Worm (Caenorhabditis elegans) whole organism, L2 larva: Measurements from ENCODE around the gene W03H9.1.

Experiments used
- C34F6.9 ChIP-seq: fragments of 150-350 bp; optimal IDR thresholded peaks from 2 replicates; lab custom pipeline; 2014; ENCODE audit warnings: missing biosample characterization, missing genetic modification characterization
- F13H6.1 ChIP-seq: sonication (generic microtip); optimal IDR thresholded peaks from 2 replicates; lab custom pipeline; 2016; ENCODE audit warnings: missing genetic modification characterization, missing compliant biosample characterization
- R02D3.7 ChIP-seq: fragments of 150-350 bp; optimal IDR thresholded peaks from 2 replicates; lab custom pipeline; 2014; ENCODE audit warnings: missing biosample characterization, missing genetic modification characterization
- Y55F3AM.14 ChIP-seq: fragments of 200-800 bp; sonication (Bioruptor generic); optimal IDR thresholded peaks from 2 replicates; lab custom pipeline; 2018; ENCODE audit warnings: mild to moderate bottlenecking, missing genetic modification characterization, missing compliant biosample characterization
- ZK546.5 ChIP-seq: sonication (generic microtip); optimal IDR thresholded peaks from 2 replicates; lab custom pipeline; 2017; ENCODE audit warnings: missing biosample characterization, missing genetic modification characterization
- alr-1 ChIP-seq: fragments of 150-350 bp; optimal IDR thresholded peaks from 2 replicates; lab custom pipeline; 2014; ENCODE audit warnings: missing biosample characterization, missing genetic modification characterization
- aly-2 ChIP-seq: fragments of 150-350 bp; optimal IDR thresholded peaks from 2 replicates; lab custom pipeline; 2014; ENCODE audit warnings: missing biosample characterization, missing genetic modification characterization
- ama-1 ChIP-seq: fragments of 150-350 bp; optimal IDR thresholded peaks from 2 replicates; lab custom pipeline; 2018; ENCODE audit warnings: inconsistent platforms
- ceh-82 ChIP-seq: fragments of 150-350 bp; optimal IDR thresholded peaks from 2 replicates; lab custom pipeline; 2014; ENCODE audit warnings: missing biosample characterization, missing genetic modification characterization
- crh-2 ChIP-seq: sonication (generic microtip); optimal IDR thresholded peaks from 2 replicates; lab custom pipeline; 2017; ENCODE audit warnings: missing biosample characterization, missing genetic modification characterization
- dmd-4 ChIP-seq: sonication (generic microtip); optimal IDR thresholded peaks from 2 replicates; lab custom pipeline; 2017; ENCODE audit warnings: missing biosample characterization, missing genetic modification characterization
- egl-27 ChIP-seq: sonication (generic microtip); optimal IDR thresholded peaks from 3 replicates; lab custom pipeline; 2017; ENCODE audit warnings: missing biosample characterization, missing genetic modification reagents, missing genetic modification characterization
- elt-1 ChIP-seq: fragments of 150-350 bp; optimal IDR thresholded peaks from 2 replicates; lab custom pipeline; 2014; ENCODE audit warnings: missing biosample characterization, missing genetic modification characterization
- gmeb-1 ChIP-seq: fragments of 150-350 bp; optimal IDR thresholded peaks from 2 replicates; lab custom pipeline; 2014; ENCODE audit warnings: missing biosample characterization, missing genetic modification characterization
- lin-11 ChIP-seq: fragments of 150-350 bp; sonication (generic microtip); optimal IDR thresholded peaks from 2 replicates; lab custom pipeline; 2014; ENCODE audit warnings: missing biosample characterization, missing genetic modification characterization, inconsistent platforms, mixed read lengths
- lin-13 ChIP-seq: fragments of 150-350 bp; optimal IDR thresholded peaks from 2 replicates; lab custom pipeline; 2014; ENCODE audit warnings: missing biosample characterization, missing genetic modification reagents, missing genetic modification characterization
- lsy-2 ChIP-seq, 2 experiments: fragments of 150-350 bp in 1 of 2; sonication (generic microtip) in 1 of 2; optimal IDR thresholded peaks; 2 replicates each; lab custom pipeline; 2014 to 2017; ENCODE audit warnings: missing biosample characterization in 2 of 2, missing genetic modification characterization in 2 of 2
- mbf-1 ChIP-seq: sonication (generic microtip); optimal IDR thresholded peaks from 2 replicates; lab custom pipeline; 2017; ENCODE audit warnings: missing biosample characterization, missing genetic modification characterization
- mdl-1 ChIP-seq, 2 experiments: fragments of 150-350 bp in 1 of 2; sonication (generic microtip) in 1 of 2; optimal IDR thresholded peaks; 2 replicates each; lab custom pipeline; 2017; ENCODE audit warnings: missing biosample characterization in 2 of 2, missing genetic modification characterization in 2 of 2
- nhr-10 ChIP-seq: sonication (generic microtip); optimal IDR thresholded peaks from 2 replicates; lab custom pipeline; 2017; ENCODE audit warnings: missing biosample characterization, missing genetic modification characterization
- nhr-11 ChIP-seq: fragments of 150-350 bp; optimal IDR thresholded peaks from 2 replicates; lab custom pipeline; 2014; ENCODE audit warnings: missing biosample characterization, missing genetic modification characterization
- nhr-129 ChIP-seq: fragments of 150-350 bp; optimal IDR thresholded peaks from 2 replicates; lab custom pipeline; 2014; ENCODE audit warnings: missing biosample characterization, missing genetic modification characterization
- nhr-21 ChIP-seq: fragments of 150-350 bp; optimal IDR thresholded peaks from 2 replicates; lab custom pipeline; 2014; ENCODE audit warnings: missing biosample characterization, missing genetic modification characterization
- nhr-23 ChIP-seq: fragments of 150-350 bp; optimal IDR thresholded peaks from 2 replicates; lab custom pipeline; 2014; ENCODE audit warnings: missing biosample characterization, missing genetic modification reagents, missing genetic modification characterization
- nhr-237 ChIP-seq: fragments of 150-350 bp; optimal IDR thresholded peaks from 2 replicates; lab custom pipeline; 2014; ENCODE audit warnings: missing biosample characterization, missing genetic modification characterization
- nhr-25 ChIP-seq: fragments of 150-350 bp; sonication (generic microtip); optimal IDR thresholded peaks from 3 replicates; lab custom pipeline; 2014; ENCODE audit warnings: missing biosample characterization, missing genetic modification characterization
- nhr-6 ChIP-seq: fragments of 150-350 bp; optimal IDR thresholded peaks from 2 replicates; lab custom pipeline; 2014; ENCODE audit warnings: missing biosample characterization, missing genetic modification characterization
- nhr-77 ChIP-seq: fragments of 150-350 bp; optimal IDR thresholded peaks from 2 replicates; lab custom pipeline; 2014; ENCODE audit warnings: missing biosample characterization, missing genetic modification characterization
- peb-1 ChIP-seq: fragments of 150-350 bp; optimal IDR thresholded peaks from 2 replicates; lab custom pipeline; 2014; ENCODE audit warnings: missing biosample characterization, missing genetic modification characterization
- sma-3 ChIP-seq: sonication (generic microtip); optimal IDR thresholded peaks from 2 replicates; lab custom pipeline; 2016; ENCODE audit warnings: missing genetic modification reagents, missing genetic modification characterization, missing compliant biosample characterization
- sma-9 ChIP-seq, 2 experiments: fragments of 150-350 bp in 1 of 2; sonication (generic microtip) in 1 of 2; optimal IDR thresholded peaks; 2 replicates each; lab custom pipeline; 2014 to 2016; ENCODE audit warnings: missing genetic modification characterization in 2 of 2, mild to moderate bottlenecking in 1 of 2, missing biosample characterization in 1 of 2, missing compliant biosample characterization in 1 of 2, missing genetic modification reagents in 1 of 2, moderate library complexity in 1 of 2
- snpc-4 ChIP-seq: fragments of 150-350 bp; optimal IDR thresholded peaks from 2 replicates; lab custom pipeline; 2014; ENCODE audit warnings: missing biosample characterization, missing genetic modification characterization
- unc-39 ChIP-seq: fragments of 150-350 bp; optimal IDR thresholded peaks from 2 replicates; lab custom pipeline; 2014; ENCODE audit warnings: missing biosample characterization, missing genetic modification characterization
- unc-55 ChIP-seq: fragments of 150-350 bp; sonication (generic microtip); optimal IDR thresholded peaks from 3 replicates; lab custom pipeline; 2014; ENCODE audit warnings: missing biosample characterization, missing genetic modification reagents, missing genetic modification characterization
- unc-62 ChIP-seq: fragments of 150-350 bp; optimal IDR thresholded peaks from 2 replicates; lab custom pipeline; 2014; ENCODE audit warnings: missing biosample characterization, missing genetic modification reagents, missing genetic modification characterization
- ztf-4 ChIP-seq: fragments of 150-350 bp; optimal IDR thresholded peaks from 2 replicates; lab custom pipeline; 2014; ENCODE audit warnings: missing biosample characterization, missing genetic modification characterization

Gene W03H9.1

ce11 chrII:14154357-14154756 is 4.4 kb upstream of the W03H9.1 start, which contains the start of gene Y48B6A.1 (continued):
- no peak for TF ChIP-seq alr-1 (tag; lab: Kevin White, UChicago)

- no peak for TF ChIP-seq peb-1 (tag; lab: Kevin White, UChicago)
- no peak for TF ChIP-seq mdl-1 (tag; optimal IDR thresholded peaks at IDR 0.05; lab: Kevin White, UChicago)
- no peak for TF ChIP-seq lin-11 (tag; lab: Kevin White, UChicago)
- no peak for TF ChIP-seq R02D3.7
- TF ChIP-seq alr-1 (tag; lab: Kevin White, UChicago), result no peak
- no peak for TF ChIP-seq ama-1
- TF ChIP-seq snpc-4 (tag; lab: Kevin White, UChicago), result no peak
Observed at ce11 chrII:14152274-14152673, 2.3 kb upstream of the W03H9.1 start.

ce11 chrII:14143838-14144268 is 6.1 kb downstream of the W03H9.1 start, which contains the start of gene W03H9.2:
W03H9.2 (minus strand) TSS chrII:14143869.
- TF ChIP-seq nhr-10 (tag; lab: Kevin White, UChicago), result no peak
- peak; percentile 69 for TF ChIP-seq gmeb-1 (tag; lab: Kevin White, UChicago)
- no peak for TF ChIP-seq alr-1 (tag; lab: Kevin White, UChicago)
- peak; percentile 61 for TF ChIP-seq Y55F3AM.14 (GFP tag; lab: Kevin White, UChicago)
- no peak for TF ChIP-seq unc-62 (GFP tag; lab: Kevin White, UChicago)
- TF ChIP-seq ceh-82 (tag; lab: Kevin White, UChicago), result no peak
- peak; percentile 8 for TF ChIP-seq nhr-21 (tag; lab: Kevin White, UChicago)
- no peak for TF ChIP-seq aly-2 (tag; lab: Kevin White, UChicago)
- TF ChIP-seq R02D3.7, result no peak
- TF ChIP-seq lin-13 (GFP tag; lab: Kevin White, UChicago), result no peak
- TF ChIP-seq mbf-1 (tag; lab: Kevin White, UChicago), result no peak
- no peak for TF ChIP-seq dmd-4 (tag; lab: Kevin White, UChicago)
- peak; percentile 58 for TF ChIP-seq nhr-129
- peak; percentile 60 for TF ChIP-seq C34F6.9 (tag; lab: Kevin White, UChicago)
- no peak for TF ChIP-seq ztf-4 (tag; lab: Kevin White, UChicago)
- peak; percentile 69 for TF ChIP-seq F13H6.1 (tag; lab: Kevin White, UChicago)
- peak; percentile 70 for TF ChIP-seq unc-55
- no peak for TF ChIP-seq nhr-11 (tag; lab: Kevin White, UChicago)
- peak; percentile 63 to 83 for TF ChIP-seq lsy-2 (tag; optimal IDR thresholded peaks at IDR 0.05; lab: Kevin White, UChicago)
- no peak for TF ChIP-seq egl-27 (tag; lab: Kevin White, UChicago)
- TF ChIP-seq nhr-6 (tag; lab: Kevin White, UChicago), result peak; percentile 12
- TF ChIP-seq sma-3, result peak; percentile 87
- TF ChIP-seq unc-39 (tag; lab: Kevin White, UChicago), result no peak
- peak; percentile 53 for TF ChIP-seq nhr-77 (tag; lab: Kevin White, UChicago)
- TF ChIP-seq sma-9 (GFP tag; optimal IDR thresholded peaks at IDR 0.05; lab: Kevin White, UChicago), result peak; percentile 77
- TF ChIP-seq sma-9 (tag; optimal IDR thresholded peaks at IDR 0.05; lab: Kevin White, UChicago), result no peak
- TF ChIP-seq ZK546.5, result no peak
- no peak for TF ChIP-seq lin-11 (tag; lab: Kevin White, UChicago)
- TF ChIP-seq nhr-237, result peak; percentile 45
- peak; percentile 20 for TF ChIP-seq nhr-25 (tag; lab: Kevin White, UChicago)
- TF ChIP-seq elt-1 (tag; lab: Kevin White, UChicago), result no peak
- TF ChIP-seq nhr-23, result no peak
- peak; percentile 34 for TF ChIP-seq crh-2

- TF ChIP-seq sma-3 (peak; percentile 65), lsy-2 (tag; optimal IDR thresholded peaks at IDR 0.05; lab: Kevin White, UChicago) (peak; percentile 27 to 64), unc-55 (peak; percentile 42), gmeb-1 (tag; lab: Kevin White, UChicago) (peak; percentile 35), F13H6.1 (tag; lab: Kevin White, UChicago) (peak; percentile 24), nhr-129 (peak; percentile 2), crh-2 (peak; percentile 25), lin-13 (GFP tag; lab: Kevin White, UChicago) (peak; percentile 3)
Observed at ce11 chrII:14142098-14142554, 7.8 kb downstream of the W03H9.1 start, which contains the start of gene cacn-1. cacn-1 (minus strand) TSS chrII:14142148.
